Worm (Caenorhabditis elegans): ENCODE data around the gene chil-4.

- no peak for TF ChIP-seq dao-5 (tag; optimal IDR thresholded peaks at IDR 0.05)
- no peak for TF ChIP-seq him-1 (tag; optimal IDR thresholded peaks at IDR 0.05)
- TF ChIP-seq W03F9.2 (tag; optimal IDR thresholded peaks at IDR 0.05): no peak
Measured at ce11 chrII:9861394-9861793, 5.9 kb upstream of the chil-4 start, which contains the start of gene chil-3.

Measured in whole organism, L4/young adult.